Worm (Caenorhabditis elegans) whole organism, L2 larva: Measurements from ENCODE around the gene Y50D4A.5.
A peak's percentile ranks its signal among the peaks of the same experiment; 100 is the strongest.

Source experiments
- F13H6.1 ChIP-seq: sonication (generic microtip); optimal IDR thresholded peaks from 2 replicates; lab custom pipeline; 2016; ENCODE audit warnings: missing genetic modification characterization, missing compliant biosample characterization
- Y55F3AM.14 ChIP-seq: fragments of 200-800 bp; sonication (Bioruptor generic); optimal IDR thresholded peaks from 2 replicates; lab custom pipeline; 2018; ENCODE audit warnings: mild to moderate bottlenecking, missing genetic modification characterization, missing compliant biosample characterization
- ZK546.5 ChIP-seq: sonication (generic microtip); optimal IDR thresholded peaks from 2 replicates; lab custom pipeline; 2017; ENCODE audit warnings: missing biosample characterization, missing genetic modification characterization
- aly-2 ChIP-seq: fragments of 150-350 bp; optimal IDR thresholded peaks from 2 replicates; lab custom pipeline; 2014; ENCODE audit warnings: missing biosample characterization, missing genetic modification characterization
- ama-1 ChIP-seq: fragments of 150-350 bp; optimal IDR thresholded peaks from 2 replicates; lab custom pipeline; 2018; ENCODE audit warnings: inconsistent platforms
- blmp-1 ChIP-seq: sonication (generic microtip); optimal IDR thresholded peaks from 2 replicates; lab custom pipeline; 2017; ENCODE audit warnings: missing genetic modification characterization, mild to moderate bottlenecking, missing compliant biosample characterization, antibody characterized with exemption, moderate library complexity; ENCODE audit not compliant: insufficient read depth
- ceh-82 ChIP-seq: fragments of 150-350 bp; optimal IDR thresholded peaks from 2 replicates; lab custom pipeline; 2014; ENCODE audit warnings: missing biosample characterization, missing genetic modification characterization
- crh-2 ChIP-seq: sonication (generic microtip); optimal IDR thresholded peaks from 2 replicates; lab custom pipeline; 2017; ENCODE audit warnings: missing biosample characterization, missing genetic modification characterization
- dmd-4 ChIP-seq: sonication (generic microtip); optimal IDR thresholded peaks from 2 replicates; lab custom pipeline; 2017; ENCODE audit warnings: missing biosample characterization, missing genetic modification characterization
- egl-27 ChIP-seq: sonication (generic microtip); optimal IDR thresholded peaks from 3 replicates; lab custom pipeline; 2017; ENCODE audit warnings: missing biosample characterization, missing genetic modification reagents, missing genetic modification characterization
- elt-1 ChIP-seq: fragments of 150-350 bp; optimal IDR thresholded peaks from 2 replicates; lab custom pipeline; 2014; ENCODE audit warnings: missing biosample characterization, missing genetic modification characterization
- fos-1 ChIP-seq: fragments of 150-350 bp; optimal IDR thresholded peaks from 2 replicates; lab custom pipeline; 2014; ENCODE audit warnings: missing biosample characterization, missing genetic modification characterization
- gmeb-1 ChIP-seq: fragments of 150-350 bp; optimal IDR thresholded peaks from 2 replicates; lab custom pipeline; 2014; ENCODE audit warnings: missing biosample characterization, missing genetic modification characterization
- lin-11 ChIP-seq: fragments of 150-350 bp; sonication (generic microtip); optimal IDR thresholded peaks from 2 replicates; lab custom pipeline; 2014; ENCODE audit warnings: missing biosample characterization, missing genetic modification characterization, inconsistent platforms, mixed read lengths
- lin-13 ChIP-seq: fragments of 150-350 bp; optimal IDR thresholded peaks from 2 replicates; lab custom pipeline; 2014; ENCODE audit warnings: missing biosample characterization, missing genetic modification reagents, missing genetic modification characterization
- mab-5 ChIP-seq: fragments of 150-350 bp; optimal IDR thresholded peaks from 2 replicates; lab custom pipeline; 2014; ENCODE audit warnings: missing biosample characterization, missing genetic modification characterization
- mbf-1 ChIP-seq: sonication (generic microtip); optimal IDR thresholded peaks from 2 replicates; lab custom pipeline; 2017; ENCODE audit warnings: missing biosample characterization, missing genetic modification characterization
- nhr-10 ChIP-seq: sonication (generic microtip); optimal IDR thresholded peaks from 2 replicates; lab custom pipeline; 2017; ENCODE audit warnings: missing biosample characterization, missing genetic modification characterization
- nhr-11 ChIP-seq: fragments of 150-350 bp; optimal IDR thresholded peaks from 2 replicates; lab custom pipeline; 2014; ENCODE audit warnings: missing biosample characterization, missing genetic modification characterization
- nhr-12 ChIP-seq: fragments of 150-350 bp; optimal IDR thresholded peaks from 2 replicates; lab custom pipeline; 2014; ENCODE audit warnings: missing biosample characterization, missing genetic modification characterization
- nhr-129 ChIP-seq: fragments of 150-350 bp; optimal IDR thresholded peaks from 2 replicates; lab custom pipeline; 2014; ENCODE audit warnings: missing biosample characterization, missing genetic modification characterization
- nhr-21 ChIP-seq: fragments of 150-350 bp; optimal IDR thresholded peaks from 2 replicates; lab custom pipeline; 2014; ENCODE audit warnings: missing biosample characterization, missing genetic modification characterization
- nhr-23 ChIP-seq: fragments of 150-350 bp; optimal IDR thresholded peaks from 2 replicates; lab custom pipeline; 2014; ENCODE audit warnings: missing biosample characterization, missing genetic modification reagents, missing genetic modification characterization
- nhr-25 ChIP-seq: fragments of 150-350 bp; sonication (generic microtip); optimal IDR thresholded peaks from 3 replicates; lab custom pipeline; 2014; ENCODE audit warnings: missing biosample characterization, missing genetic modification characterization
- nhr-6 ChIP-seq: fragments of 150-350 bp; optimal IDR thresholded peaks from 2 replicates; lab custom pipeline; 2014; ENCODE audit warnings: missing biosample characterization, missing genetic modification characterization
- nhr-77 ChIP-seq: fragments of 150-350 bp; optimal IDR thresholded peaks from 2 replicates; lab custom pipeline; 2014; ENCODE audit warnings: missing biosample characterization, missing genetic modification characterization
- peb-1 ChIP-seq: fragments of 150-350 bp; optimal IDR thresholded peaks from 2 replicates; lab custom pipeline; 2014; ENCODE audit warnings: missing biosample characterization, missing genetic modification characterization
- sem-4 ChIP-seq: fragments of 150-350 bp; optimal IDR thresholded peaks from 2 replicates; lab custom pipeline; 2014; ENCODE audit warnings: missing biosample characterization, missing genetic modification reagents, missing genetic modification characterization
- sma-3 ChIP-seq: sonication (generic microtip); optimal IDR thresholded peaks from 2 replicates; lab custom pipeline; 2016; ENCODE audit warnings: missing genetic modification reagents, missing genetic modification characterization, missing compliant biosample characterization
- sma-9 ChIP-seq, 2 experiments: fragments of 150-350 bp in 1 of 2; sonication (generic microtip) in 1 of 2; optimal IDR thresholded peaks; 2 replicates each; lab custom pipeline; 2014 to 2016; ENCODE audit warnings: missing genetic modification characterization in 2 of 2, mild to moderate bottlenecking in 1 of 2, missing biosample characterization in 1 of 2, missing compliant biosample characterization in 1 of 2, missing genetic modification reagents in 1 of 2, moderate library complexity in 1 of 2
- snpc-4 ChIP-seq: fragments of 150-350 bp; optimal IDR thresholded peaks from 2 replicates; lab custom pipeline; 2014; ENCODE audit warnings: missing biosample characterization, missing genetic modification characterization
- unc-39 ChIP-seq: fragments of 150-350 bp; optimal IDR thresholded peaks from 2 replicates; lab custom pipeline; 2014; ENCODE audit warnings: missing biosample characterization, missing genetic modification characterization
- unc-62 ChIP-seq: fragments of 150-350 bp; optimal IDR thresholded peaks from 2 replicates; lab custom pipeline; 2014; ENCODE audit warnings: missing biosample characterization, missing genetic modification reagents, missing genetic modification characterization
- zag-1 ChIP-seq: fragments of 150-350 bp; optimal IDR thresholded peaks from 2 replicates; lab custom pipeline; 2014; ENCODE audit warnings: missing biosample characterization, missing genetic modification characterization
- ztf-11 ChIP-seq: sonication (generic microtip); optimal IDR thresholded peaks from 2 replicates; lab custom pipeline; 2017; ENCODE audit warnings: missing biosample characterization, missing genetic modification characterization

The Y50D4A.5 gene

ce11 chrV:1165090-1165761 lies 41.9 kb upstream of the Y50D4A.5 start, which contains the start of gene ptr-16:
Gene ptr-16, plus strand, starts transcription at chrV:1165711.
- TF ChIP-seq gmeb-1 (no peak), nhr-10 (no peak), blmp-1 (tag; lab: Kevin White, UChicago) (no peak), unc-39 (tag; lab: Kevin White, UChicago) (no peak), Y55F3AM.14 (GFP tag; lab: Kevin White, UChicago) (no peak), egl-27 (tag; lab: Kevin White, UChicago) (no peak), zag-1 (tag; lab: Kevin White, UChicago) (no peak), mab-5 (tag; lab: Kevin White, UChicago) (no peak), nhr-77 (tag; lab: Kevin White, UChicago) (no peak)

- TF ChIP-seq mbf-1 (tag; lab: Kevin White, UChicago) (no peak), unc-39 (tag; lab: Kevin White, UChicago) (no peak), nhr-6 (no peak), nhr-25 (tag; lab: Kevin White, UChicago) (no peak), sma-9 (GFP tag; optimal IDR thresholded peaks at IDR 0.05; lab: Kevin White, UChicago) (no peak), sma-9 (tag; optimal IDR thresholded peaks at IDR 0.05; lab: Kevin White, UChicago) (no peak), nhr-23 (tag; lab: Kevin White, UChicago) (no peak), lin-11 (tag; lab: Kevin White, UChicago) (no peak), zag-1 (tag; lab: Kevin White, UChicago) (no peak), ceh-82 (no peak), nhr-10 (no peak), ama-1 (no peak), ZK546.5 (tag; lab: Kevin White, UChicago) (no peak), ztf-11 (tag; lab: Kevin White, UChicago) (no peak), crh-2 (tag; lab: Kevin White, UChicago) (no peak), aly-2 (tag; lab: Kevin White, UChicago) (no peak), dmd-4 (tag; lab: Kevin White, UChicago) (no peak), peb-1 (tag; lab: Kevin White, UChicago) (no peak), snpc-4 (tag; lab: Kevin White, UChicago) (no peak)
These were observed 36.5 kb upstream of the Y50D4A.5 start for ce11 chrV:1170591-1170990.

ce11 chrV:1176277-1176839 lies 30.7 kb upstream of the Y50D4A.5 start, which contains the start of gene T21H3.1:
Gene T21H3.1, plus strand, starts transcription at chrV:1176724.
- TF ChIP-seq nhr-21, result no peak
- TF ChIP-seq sma-3, result no peak
- TF ChIP-seq nhr-10, result no peak
- TF ChIP-seq fos-1, result peak; percentile 92
- no peak for TF ChIP-seq nhr-11 (tag; lab: Kevin White, UChicago)
- TF ChIP-seq gmeb-1, result no peak
- peak; percentile 57 for TF ChIP-seq crh-2 (tag; lab: Kevin White, UChicago)
- no peak for TF ChIP-seq ztf-11 (tag; lab: Kevin White, UChicago)
- no peak for TF ChIP-seq nhr-12 (tag; lab: Kevin White, UChicago)
- no peak for TF ChIP-seq mbf-1 (tag; lab: Kevin White, UChicago)
- TF ChIP-seq sma-9 (GFP tag; optimal IDR thresholded peaks at IDR 0.05; lab: Kevin White, UChicago), result peak; percentile 60
- TF ChIP-seq sma-9 (tag; optimal IDR thresholded peaks at IDR 0.05; lab: Kevin White, UChicago), result no peak
- TF ChIP-seq unc-62 (GFP tag; lab: Kevin White, UChicago), result no peak

ce11 chrV:1179279-1179678 lies 27.8 kb upstream of the Y50D4A.5 start, which contains the start of gene F25A2.1:
Gene F25A2.1, plus strand, starts transcription at chrV:1179579.
- TF ChIP-seq fos-1, result peak; percentile 19
- no peak for TF ChIP-seq elt-1
- TF ChIP-seq F13H6.1, result no peak
- no peak for TF ChIP-seq sem-4
- TF ChIP-seq nhr-129 (tag; lab: Kevin White, UChicago), result no peak
- no peak for TF ChIP-seq gmeb-1
- no peak for TF ChIP-seq lin-13 (GFP tag; lab: Kevin White, UChicago)
